Fruit fly (Drosophila melanogaster): ENCODE results near the gene mdy.

mdy gene

DNA sequence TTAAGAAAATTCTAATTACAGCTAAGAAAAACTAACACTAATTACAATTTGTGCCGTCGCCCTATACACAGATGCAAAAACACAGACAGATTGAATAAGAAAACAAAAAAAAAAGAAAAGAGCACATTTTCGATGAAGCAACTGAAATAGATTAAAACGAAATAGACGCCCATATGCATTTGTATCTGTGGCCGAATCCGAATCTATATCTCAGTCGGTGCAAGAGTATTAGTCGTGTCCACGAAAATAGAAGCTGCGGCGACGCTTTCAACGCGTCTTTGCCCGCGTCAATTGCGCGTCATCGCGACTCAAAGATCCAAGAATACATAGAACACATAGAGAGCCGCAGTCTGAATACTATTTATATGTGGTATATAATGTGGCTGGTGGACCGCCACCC is 58.5 kb downstream of the mdy start:
- TF ChIP-seq Lpt (GFP tag; optimal IDR thresholded peaks at IDR 0.05) (peak; percentile 14), CG6276 (GFP tag; optimal IDR thresholded peaks at IDR 0.05) (peak; percentile 42), cyc (GFP tag; optimal IDR thresholded peaks at IDR 0.05) (no peak), CG6808 (GFP tag; optimal IDR thresholded peaks at IDR 0.05) (no peak), lz (GFP tag; optimal IDR thresholded peaks at IDR 0.05) (no peak), CG6792 (GFP tag; optimal IDR thresholded peaks at IDR 0.05) (no peak), eg (GFP tag; IDR thresholded peaks at IDR 0.05) (peak; percentile 49; the same call in 1 of the 3 replicates)

DNA sequence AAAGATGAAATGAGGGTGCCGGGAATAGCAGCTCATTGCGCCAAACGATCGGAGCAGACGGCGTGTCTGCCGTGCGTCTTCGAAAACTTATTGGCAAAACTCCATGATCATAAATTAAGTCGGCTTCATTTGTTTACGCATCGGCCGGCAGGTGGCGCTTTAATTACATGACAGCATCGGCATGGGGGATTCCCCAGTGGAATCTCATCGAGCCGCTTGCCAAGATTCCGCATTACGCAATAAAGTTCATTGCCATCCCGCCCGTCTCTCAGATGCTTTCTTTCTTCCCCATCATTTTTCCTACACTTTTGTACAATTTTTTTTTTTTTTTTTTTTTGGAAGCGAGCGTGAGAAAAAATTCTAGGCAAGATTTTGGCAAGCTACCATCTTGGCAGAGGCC is 60.1 kb downstream of the mdy start:
- peak; percentile 5 for TF ChIP-seq vri (GFP tag; optimal IDR thresholded peaks at IDR 0.05)
- TF ChIP-seq Gug (GFP tag; IDR thresholded peaks at IDR 0.05) = no peak
- TF ChIP-seq CG8632 (GFP tag; optimal IDR thresholded peaks at IDR 0.05) = no peak
- peak in 1 of 2 experiments; percentile 6 for TF ChIP-seq salr (GFP tag; optimal IDR thresholded peaks at IDR 0.05)
- TF ChIP-seq CG3032 (tag; optimal IDR thresholded peaks at IDR 0.05) = no peak
- no peak for TF ChIP-seq CG1621 (tag; optimal IDR thresholded peaks at IDR 0.05)
- no peak for TF ChIP-seq svp (GFP tag)
- TF ChIP-seq CG9139 (GFP tag; optimal IDR thresholded peaks at IDR 0.05) = no peak
- no peak for TF ChIP-seq Hr39 (GFP tag; optimal IDR thresholded peaks at IDR 0.05)
- TF ChIP-seq CG11902 (GFP tag; optimal IDR thresholded peaks at IDR 0.05) = no peak
- TF ChIP-seq Smox (GFP tag; optimal IDR thresholded peaks at IDR 0.05) = no peak
- no peak for TF ChIP-seq CG15336 (GFP tag; IDR thresholded peaks at IDR 0.05)
- TF ChIP-seq CG10669 (GFP tag; optimal IDR thresholded peaks at IDR 0.05) = no peak

Measured in whole organism, prepupa.